Fruit fly (Drosophila melanogaster) whole organism, embryonic: ENCODE measurements around the gene RtcB.

Experiments
- Antp ChIP-seq: fragments of 200-800 bp; sonication (Bioruptor generic); optimal IDR thresholded peaks from 3 replicates; lab custom pipeline; 2016; ENCODE audit warnings: missing biosample characterization, missing genetic modification characterization
- CG10274 ChIP-seq: fragments of 200-800 bp; sonication (Bioruptor generic); optimal IDR thresholded peaks from 3 replicates; lab custom pipeline; 2017; ENCODE audit warnings: missing biosample characterization, mild to moderate bottlenecking, missing genetic modification characterization
- CG11695 ChIP-seq: fragments of 200-800 bp; sonication (Bioruptor generic); IDR thresholded peaks from 3 replicates; pipeline ENCODE4 v1.3.6; 2022; ENCODE audit warnings: missing biosample characterization, missing genetic modification characterization
- CG13296 ChIP-seq: fragments of 200-800 bp; sonication (Bioruptor generic); optimal IDR thresholded peaks from 3 replicates; lab custom pipeline; 2018; ENCODE audit warnings: missing biosample characterization, mild to moderate bottlenecking, missing genetic modification characterization
- CG14441 ChIP-seq: fragments of 200-800 bp; sonication (Bioruptor generic); IDR thresholded peaks from 2 replicates; pipeline ENCODE4 v1.3.6; 2022; ENCODE audit warnings: missing biosample characterization, missing genetic modification characterization
- CG15073 ChIP-seq: fragments of 200-800 bp; sonication (Bioruptor generic); optimal IDR thresholded peaks from 2 replicates; lab custom pipeline; 2016; ENCODE audit warnings: missing biosample characterization, missing genetic modification characterization
- CG17912 ChIP-seq: fragments of 200-800 bp; sonication (Bioruptor generic); optimal IDR thresholded peaks from 2 replicates; lab custom pipeline; 2018; ENCODE audit warnings: missing biosample characterization, mild to moderate bottlenecking, missing genetic modification characterization
- CG18619 ChIP-seq: fragments of 200-800 bp; sonication (Bioruptor generic); optimal IDR thresholded peaks from 3 replicates; lab custom pipeline; 2017; ENCODE audit warnings: missing biosample characterization, mild to moderate bottlenecking, missing genetic modification characterization
- CG2129 ChIP-seq: fragments of 200-800 bp; sonication (Bioruptor generic); IDR thresholded peaks from 2 replicates; pipeline ENCODE4 v1.3.6; 2022; ENCODE audit warnings: missing biosample characterization, missing genetic modification characterization; ENCODE audit not compliant: partially characterized antibody
- CG2889 ChIP-seq: fragments of 200-800 bp; sonication (Bioruptor generic); IDR thresholded peaks from 3 replicates; pipeline ENCODE4 v1.3.6; 2022; ENCODE audit warnings: missing biosample characterization, missing genetic modification characterization
- CG34422 ChIP-seq: fragments of 200-800 bp; sonication (Bioruptor generic); IDR thresholded peaks from 3 replicates; pipeline ENCODE4 v1.3.6; 2022; ENCODE audit warnings: missing biosample characterization, missing genetic modification characterization
- CG3726 ChIP-seq: fragments of 200-800 bp; sonication (Bioruptor generic); IDR thresholded peaks from 3 replicates; pipeline ENCODE4, ENCODE4 v1.3.6; 2022; ENCODE audit warnings: missing biosample characterization, missing genetic modification characterization
- CG4424 ChIP-seq: fragments of 200-800 bp; sonication (Bioruptor generic); optimal IDR thresholded peaks from 3 replicates; lab custom pipeline; 2016; ENCODE audit warnings: missing biosample characterization, missing genetic modification characterization
- CG6854 ChIP-seq: fragments of 200-800 bp; sonication (Bioruptor generic); optimal IDR thresholded peaks from 3 replicates; lab custom pipeline; 2017; ENCODE audit warnings: missing biosample characterization, mild to moderate bottlenecking, missing genetic modification characterization
- CG7786 ChIP-seq: fragments of 200-800 bp; sonication (Bioruptor generic); optimal IDR thresholded peaks from 2 replicates; lab custom pipeline; 2016; ENCODE audit warnings: missing biosample characterization, missing genetic modification characterization
- CG7987 ChIP-seq: fragments of 200-800 bp; sonication (Bioruptor generic); optimal IDR thresholded peaks from 2 replicates; lab custom pipeline; 2018; ENCODE audit warnings: missing biosample characterization, mild to moderate bottlenecking, missing genetic modification characterization, moderate library complexity
- CG8388 ChIP-seq: fragments of 200-800 bp; sonication (Bioruptor generic); optimal IDR thresholded peaks from 2 replicates; lab custom pipeline; 2019; ENCODE audit warnings: missing biosample characterization, mild to moderate bottlenecking, missing genetic modification characterization, moderate library complexity
- CG9876 ChIP-seq: fragments of 200-800 bp; sonication (Bioruptor generic); optimal IDR thresholded peaks from 2 replicates; lab custom pipeline; 2016; ENCODE audit warnings: missing biosample characterization, missing genetic modification characterization
- Chrac-16 ChIP-seq: fragments of 200-800 bp; sonication (Bioruptor generic); optimal IDR thresholded peaks from 3 replicates; lab custom pipeline; 2016; ENCODE audit warnings: missing biosample characterization, missing genetic modification characterization
- CrebB ChIP-seq: fragments of 200-800 bp; sonication (Bioruptor generic); optimal IDR thresholded peaks from 3 replicates; lab custom pipeline; 2018; ENCODE audit warnings: missing biosample characterization, mild to moderate bottlenecking, missing genetic modification characterization
- D ChIP-seq, 2 experiments: fragments of 200-800 bp in 1 of 2; fragments of >200 bp in 1 of 2; sonication (Bioruptor generic) in 1 of 2; optimal IDR thresholded peaks; 2 replicates in 1 of 2; 3 replicates in 1 of 2; lab custom pipeline; 2017; ENCODE audit warnings: mild to moderate bottlenecking in 1 of 2, missing biosample characterization in 1 of 2, missing genetic modification characterization in 1 of 2, missing genetic modification reagents in 1 of 2
- Drgx ChIP-seq: fragments of 200-800 bp; sonication (Bioruptor generic); IDR thresholded peaks from 2 replicates; pipeline ENCODE4 v1.3.6; 2022; ENCODE audit warnings: missing biosample characterization, missing genetic modification characterization
- Hmr ChIP-seq: fragments of 200-800 bp; sonication (Bioruptor generic); optimal IDR thresholded peaks from 3 replicates; lab custom pipeline; 2017; ENCODE audit warnings: mild to moderate bottlenecking, missing biosample characterization, missing genetic modification reagents, missing genetic modification characterization
- Hmx ChIP-seq: fragments of 200-800 bp; sonication (Bioruptor generic); optimal IDR thresholded peaks from 2 replicates; lab custom pipeline; 2016; ENCODE audit warnings: missing biosample characterization, missing genetic modification characterization
- Mad ChIP-seq: fragments of 200-800 bp; sonication (Bioruptor generic); optimal IDR thresholded peaks from 2 replicates; lab custom pipeline; 2016; ENCODE audit warnings: missing biosample characterization, missing genetic modification characterization
- NK7.1 ChIP-seq: fragments of 200-800 bp; sonication (Bioruptor generic); optimal IDR thresholded peaks from 3 replicates; lab custom pipeline; 2016; ENCODE audit warnings: missing biosample characterization, missing genetic modification characterization
- Oli ChIP-seq: fragments of 200-800 bp; sonication (Bioruptor generic); optimal IDR thresholded peaks from 2 replicates; lab custom pipeline; 2018; ENCODE audit warnings: missing biosample characterization, mild to moderate bottlenecking, missing genetic modification characterization, moderate library complexity
- Rfx ChIP-seq: fragments of 200-800 bp; sonication (Bioruptor generic); IDR thresholded peaks from 2 replicates; pipeline ENCODE4 v1.3.6; 2022; ENCODE audit warnings: missing biosample characterization, missing genetic modification characterization
- ase ChIP-seq: fragments of 200-800 bp; sonication (Bioruptor generic); IDR thresholded peaks from 3 replicates; pipeline ENCODE4 v1.3.6; 2022; ENCODE audit warnings: missing biosample characterization, missing genetic modification characterization
- bcd ChIP-seq: fragments of 200-800 bp; sonication (Bioruptor generic); optimal IDR thresholded peaks from 2 replicates; lab custom pipeline; 2017; ENCODE audit warnings: missing biosample characterization, mild to moderate bottlenecking, missing genetic modification characterization
- bigmax ChIP-seq: fragments of 200-800 bp; sonication (Bioruptor generic); optimal IDR thresholded peaks from 2 replicates; lab custom pipeline; 2018; ENCODE audit warnings: missing biosample characterization, mild to moderate bottlenecking, missing genetic modification characterization
- chinmo ChIP-seq: fragments of 200-800 bp; sonication (Bioruptor generic); IDR thresholded peaks from 4 replicates; pipeline ENCODE4 v1.3.6; 2022; ENCODE audit warnings: missing biosample characterization, missing genetic modification characterization; ENCODE audit not compliant: partially characterized antibody
- corto ChIP-seq: fragments of 200-800 bp; sonication (Bioruptor generic); optimal IDR thresholded peaks from 2 replicates; lab custom pipeline; 2016; ENCODE audit warnings: missing biosample characterization, mild to moderate bottlenecking, missing genetic modification characterization, moderate library complexity
- crol ChIP-seq: fragments of 200-800 bp; sonication (Bioruptor generic); IDR thresholded peaks from 2 replicates; pipeline ENCODE4 v1.3.6; 2022; ENCODE audit warnings: missing biosample characterization, missing genetic modification characterization
- cwo ChIP-seq: fragments of 200-800 bp; sonication (Bioruptor generic); optimal IDR thresholded peaks from 3 replicates; lab custom pipeline; 2017; ENCODE audit warnings: missing biosample characterization, missing genetic modification characterization, mild to moderate bottlenecking, moderate library complexity, missing genetic modification reagents
- disco-r ChIP-seq: fragments of 200-800 bp; sonication (Bioruptor generic); optimal IDR thresholded peaks from 2 replicates; lab custom pipeline; 2016; ENCODE audit warnings: missing biosample characterization, missing genetic modification characterization
- emc ChIP-seq: fragments of 200-800 bp; sonication (Bioruptor generic); optimal IDR thresholded peaks from 2 replicates; lab custom pipeline; 2016; ENCODE audit warnings: missing biosample characterization, missing genetic modification characterization
- gsb ChIP-seq: fragments of 200-800 bp; sonication (Bioruptor generic); IDR thresholded peaks from 2 replicates; pipeline ENCODE4 v1.3.6; 2022; ENCODE audit warnings: missing biosample characterization, missing genetic modification characterization
- gt ChIP-seq: fragments of 200-800 bp; sonication (Bioruptor generic); IDR thresholded peaks from 2 replicates; pipeline ENCODE4 v1.3.6; 2022; ENCODE audit warnings: missing biosample characterization, missing genetic modification characterization
- pan ChIP-seq, 4 experiments: fragments of >200 bp in 3 of 4; fragments of 200-800 bp in 1 of 4; sonication (Bioruptor generic) in 1 of 4; optimal IDR thresholded peaks in 3 of 4; IDR thresholded peaks in 1 of 4; 2 replicates each; pipeline versions ENCODE4 v1.3.6 to Lab custom; 2017 to 2022; ENCODE audit warnings: missing biosample characterization in 2 of 4, missing genetic modification characterization in 2 of 4, mixed read lengths in 1 of 4
- tio ChIP-seq: fragments of 200-800 bp; sonication (Bioruptor generic); optimal IDR thresholded peaks from 2 replicates; lab custom pipeline; 2017; ENCODE audit warnings: missing biosample characterization, missing genetic modification characterization, inconsistent platforms
- tll ChIP-seq, 2 experiments: fragments of 200-800 bp in 1 of 2; fragments of >200 bp in 1 of 2; sonication (Bioruptor generic) in 1 of 2; optimal IDR thresholded peaks; 2 replicates each; lab custom pipeline; 2017 to 2019; ENCODE audit warnings: missing biosample characterization in 2 of 2, missing genetic modification characterization in 2 of 2, mild to moderate bottlenecking in 1 of 2, moderate library complexity in 1 of 2
- tx ChIP-seq: fragments of 200-800 bp; sonication (Bioruptor generic); optimal IDR thresholded peaks from 2 replicates; lab custom pipeline; 2016; ENCODE audit warnings: missing biosample characterization, missing genetic modification characterization
- usp ChIP-seq: fragments of >200 bp; optimal IDR thresholded peaks from 2 replicates; lab custom pipeline; 2017; ENCODE audit warnings: missing biosample characterization, missing genetic modification characterization
- vfl ChIP-seq: fragments of 200-800 bp; sonication (Bioruptor generic); optimal IDR thresholded peaks from 2 replicates; lab custom pipeline; 2016; ENCODE audit warnings: missing biosample characterization, missing genetic modification characterization
- vvl ChIP-seq: fragments of 200-800 bp; sonication (Bioruptor generic); IDR thresholded peaks from 2 replicates; pipeline ENCODE4 v1.3.6; 2022; ENCODE audit warnings: missing biosample characterization, missing genetic modification characterization
- wor ChIP-seq: fragments of 200-800 bp; sonication (Bioruptor generic); IDR thresholded peaks from 2 replicates; pipeline ENCODE4 v1.3.6; 2022; ENCODE audit warnings: missing biosample characterization, missing genetic modification characterization

RtcB gene

DNA sequence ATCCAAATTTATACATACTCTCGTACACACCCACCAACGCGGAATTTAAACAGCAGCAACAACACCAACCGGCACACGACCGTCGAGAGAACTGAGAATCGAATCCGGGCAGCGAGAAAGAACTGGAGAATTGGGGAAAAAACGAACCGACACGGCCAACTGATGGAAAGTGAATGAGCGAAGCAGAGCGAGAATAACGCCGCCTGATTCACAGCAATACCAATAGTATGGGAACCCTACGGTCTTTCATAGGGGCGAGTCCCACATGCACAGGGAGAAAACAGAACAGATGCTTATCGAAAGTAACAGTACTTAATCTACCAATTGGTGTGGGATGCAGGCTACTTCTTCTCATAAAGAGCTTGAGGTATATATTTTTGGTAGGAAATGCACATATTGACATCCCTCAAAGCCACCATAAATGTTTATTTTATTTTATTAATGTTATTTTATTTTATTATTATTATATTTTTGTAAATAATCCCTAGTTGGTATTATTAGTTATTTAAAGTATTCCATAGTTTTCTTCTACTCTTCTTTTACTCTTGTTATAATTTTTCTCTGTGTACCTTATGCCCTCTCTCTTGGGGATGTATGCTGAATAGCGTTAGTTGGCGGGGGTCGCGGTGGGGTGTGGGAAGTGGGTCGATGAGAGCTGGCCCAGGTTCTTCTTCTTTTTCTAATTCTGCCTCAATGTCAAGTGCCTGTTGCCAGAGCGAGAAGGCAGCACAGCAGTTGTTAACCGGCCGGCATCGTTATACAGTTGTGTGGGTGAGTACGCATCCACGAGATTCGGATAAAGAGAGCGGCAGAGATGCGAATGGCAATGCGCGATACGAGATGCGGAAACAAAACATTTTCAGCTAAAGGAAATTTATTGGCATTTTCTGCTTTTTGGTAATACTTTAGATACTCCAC is 31.9 kb upstream of the RtcB start, which contains the start of gene CG17544 (continued):
- TF ChIP-seq CG9876 (GFP tag; lab: Kevin White, UChicago) (no peak), Mad (no peak), Antp (GFP tag; lab: Kevin White, UChicago) (peak; percentile 57), Hmr (peak; percentile 91), CG13296 (GFP tag; lab: Kevin White, UChicago) (peak; percentile 81), wor (GFP tag; lab: Robert Waterston, UW) (peak; percentile 21; the same call in 1 of the 2 replicates), CG7786 (peak; percentile 31), CG15073 (GFP tag; lab: Kevin White, UChicago) (no peak), CrebB (tag; lab: Kevin White, UChicago) (no peak), CG17912 (GFP tag; lab: Kevin White, UChicago) (peak; percentile 44), gsb (0 out of 2 replicates have a peak, but pooled peaks have one; percentile 37), CG2129 (GFP tag; lab: Robert Waterston, UW) (no peak), CG4424 (GFP tag; lab: Kevin White, UChicago) (peak; percentile 73), cwo (peak; percentile 87), gt (GFP tag; lab: Robert Waterston, UW) (no peak), Rfx (peak; percentile 60), CG18619 (peak; percentile 87), CG8388 (GFP tag; lab: Kevin White, UChicago) (peak; percentile 68), CG3726 (GFP tag; lab: Robert Waterston, UW) (no peak; the same call in 2 of the 3 replicates), pan (optimal IDR thresholded peaks at IDR 0.05; lab: Kevin White, UChicago) (no peak), pan (GFP tag; optimal IDR thresholded peaks at IDR 0.05 in 1 of 2, IDR thresholded peaks at IDR 0.05 in 1 of 2) (peak in 1 of 2 experiments; percentile 46), CG10274 (GFP tag; lab: Kevin White, UChicago) (peak; percentile 56), vfl (GFP tag; lab: Kevin White, UChicago) (peak; percentile 5), Hmx (GFP tag; lab: Kevin White, UChicago) (no peak), CG34422 (GFP tag; lab: Robert Waterston, UW) (peak; percentile 99), vvl (GFP tag; lab: Robert Waterston, UW) (peak; percentile 55), D (optimal IDR thresholded peaks at IDR 0.05; lab: Kevin White, UChicago) (no peak), D (GFP tag; optimal IDR thresholded peaks at IDR 0.05; lab: Kevin White, UChicago) (peak; percentile 83), usp (no peak), NK7.1 (no peak), disco-r (GFP tag; lab: Kevin White, UChicago) (no peak), CG14441 (GFP tag; lab: Robert Waterston, UW) (peak; percentile 41), emc (no peak), ase (peak; percentile 49; the same call in 1 of the 3 replicates), bigmax (GFP tag; lab: Kevin White, UChicago) (no peak), bcd (GFP tag; lab: Kevin White, UChicago) (peak; percentile 80), CG11695 (GFP tag; lab: Robert Waterston, UW) (0 out of 3 replicates have a peak, but pooled peaks have one; percentile 64), tio (GFP tag; lab: Kevin White, UChicago) (peak; percentile 52), CG2889 (GFP tag; lab: Robert Waterston, UW) (peak; percentile 35; the same call in 1 of the 3 replicates), corto (GFP tag; lab: Kevin White, UChicago) (no peak), chinmo (GFP tag; lab: Robert Waterston, UW) (peak; percentile 92), Oli (tag; lab: Kevin White, UChicago) (peak; percentile 85), tx (GFP tag; lab: Kevin White, UChicago) (no peak), tll (GFP tag; optimal IDR thresholded peaks at IDR 0.05; lab: Kevin White, UChicago) (no peak), CG6854 (peak; percentile 73), Drgx (GFP tag; lab: Robert Waterston, UW) (peak; percentile 60), crol (GFP tag; lab: Robert Waterston, UW) (peak; percentile 99), Chrac-16 (peak; percentile 59), CG7987 (peak; percentile 29)
